Worm (Caenorhabditis elegans): ENCODE measurements around the gene cey-4.

ce11 chrIII:10881996-10882395 lies 13.5 kb upstream of the cey-4 start:
- TF ChIP-seq tbx-11 (GFP tag; IDR thresholded peaks at IDR 0.05) (no peak), ama-1 (optimal IDR thresholded peaks at IDR 0.05) (no peak), hnd-1 (tag; optimal IDR thresholded peaks at IDR 0.05) (no peak), tbx-37 (GFP tag; conservative IDR thresholded peaks at IDR 0.05) (no peak), tra-4 (tag; optimal IDR thresholded peaks at IDR 0.05) (no peak), F13C5.2 (tag; optimal IDR thresholded peaks at IDR 0.05) (no peak), hmbx-1 (tag; optimal IDR thresholded peaks at IDR 0.05) (no peak), flt-1 (GFP tag; IDR thresholded peaks at IDR 0.05) (no peak)
